Worm (Caenorhabditis elegans) whole organism, early embryonic: ENCODE results near the gene epg-9.

ENCODE experiments used
- hmg-4 ChIP-seq: fragments of 200-800 bp; sonication (Bioruptor generic); optimal IDR thresholded peaks from 2 replicates; lab custom pipeline; 2018; ENCODE audit warnings: mild to moderate bottlenecking, missing genetic modification characterization, missing compliant biosample characterization
- tbx-37 ChIP-seq: fragments of 200-800 bp; sonication (Bioruptor generic); conservative IDR thresholded peaks from 2 replicates; pipeline ENCODE4 v1.3.6; 2022; ENCODE audit warnings: missing genetic modification reagents, missing genetic modification characterization, missing compliant biosample characterization

ce11 chrIV:2616853-2617252 is 15.9 kb downstream of the epg-9 start:
- TF ChIP-seq hmg-4 (GFP tag; lab: Kevin White, UChicago) (no peak), tbx-37 (GFP tag; lab: Robert Waterston, UW) (no peak)
